Fruit fly (Drosophila melanogaster) whole organism, prepupa: ENCODE data around the gene CG31780.

Source experiments
- Blimp-1 ChIP-seq: fragments of 200-800 bp; sonication (Bioruptor generic); optimal IDR thresholded peaks from 3 replicates; lab custom pipeline; 2017; ENCODE audit warnings: missing biosample characterization, missing genetic modification characterization, mild to moderate bottlenecking, moderate library complexity, missing genetic modification reagents
- CG10669 ChIP-seq: fragments of 200-800 bp; sonication (Bioruptor generic); optimal IDR thresholded peaks from 3 replicates; lab custom pipeline; 2018; ENCODE audit warnings: missing biosample characterization, mild to moderate bottlenecking, missing genetic modification characterization, moderate library complexity
- CG11294 ChIP-seq: fragments of 200-800 bp; sonication (Bioruptor generic); IDR thresholded peaks from 2 replicates; pipeline ENCODE4 v1.3.6; 2022; ENCODE audit warnings: missing biosample characterization, missing genetic modification characterization
- CG11762 ChIP-seq: fragments of 200-800 bp; sonication (Bioruptor generic); optimal IDR thresholded peaks from 3 replicates; lab custom pipeline; 2016; ENCODE audit warnings: missing biosample characterization, missing genetic modification characterization; ENCODE audit not compliant: insufficient read depth
- CG11902 ChIP-seq: fragments of 200-800 bp; sonication (Bioruptor generic); optimal IDR thresholded peaks from 3 replicates; lab custom pipeline; 2016; ENCODE audit warnings: missing biosample characterization, missing genetic modification characterization
- CG15336 ChIP-seq: fragments of 200-800 bp; sonication (Bioruptor generic); IDR thresholded peaks from 2 replicates; pipeline ENCODE4 v1.3.6; 2022; ENCODE audit warnings: missing biosample characterization, missing genetic modification characterization
- CG1621 ChIP-seq: fragments of 200-800 bp; sonication (Bioruptor generic); optimal IDR thresholded peaks from 3 replicates; lab custom pipeline; 2018; ENCODE audit warnings: missing biosample characterization, mild to moderate bottlenecking, missing genetic modification characterization
- CG16779 ChIP-seq: fragments of 200-800 bp; sonication (Bioruptor generic); optimal IDR thresholded peaks from 3 replicates; lab custom pipeline; 2017; ENCODE audit warnings: missing biosample characterization, mild to moderate bottlenecking, missing genetic modification characterization
- CG32006 ChIP-seq: fragments of 200-800 bp; sonication (Bioruptor generic); optimal IDR thresholded peaks from 3 replicates; lab custom pipeline; 2017; ENCODE audit warnings: missing biosample characterization, mild to moderate bottlenecking, missing genetic modification characterization
- CG4318 ChIP-seq: fragments of 200-800 bp; sonication (Bioruptor generic); optimal IDR thresholded peaks from 3 replicates; lab custom pipeline; 2017; ENCODE audit warnings: missing biosample characterization, mild to moderate bottlenecking, missing genetic modification characterization
- CG6163 ChIP-seq: fragments of 200-800 bp; sonication (Bioruptor generic); IDR thresholded peaks from 3 replicates; pipeline ENCODE4 v1.3.6; 2022; ENCODE audit warnings: missing biosample characterization, missing genetic modification characterization
- CG6276 ChIP-seq: fragments of 200-800 bp; sonication (Bioruptor generic); optimal IDR thresholded peaks from 2 replicates; lab custom pipeline; 2017; ENCODE audit warnings: missing biosample characterization, mild to moderate bottlenecking, missing genetic modification characterization
- CG6792 ChIP-seq: fragments of 200-800 bp; sonication (Bioruptor generic); optimal IDR thresholded peaks from 3 replicates; lab custom pipeline; 2016; ENCODE audit warnings: missing biosample characterization, missing genetic modification characterization
- CG6808 ChIP-seq: fragments of 200-800 bp; sonication (Bioruptor generic); optimal IDR thresholded peaks from 3 replicates; lab custom pipeline; 2017; ENCODE audit warnings: missing biosample characterization, missing genetic modification characterization, mild to moderate bottlenecking, moderate library complexity, missing genetic modification reagents
- CG6854 ChIP-seq: fragments of 200-800 bp; sonication (Bioruptor generic); optimal IDR thresholded peaks from 2 replicates; lab custom pipeline; 2017; ENCODE audit warnings: missing biosample characterization, mild to moderate bottlenecking, missing genetic modification characterization
- CG7368 ChIP-seq: fragments of 200-800 bp; sonication (Bioruptor generic); optimal IDR thresholded peaks from 3 replicates; lab custom pipeline; 2016; ENCODE audit warnings: missing biosample characterization, missing genetic modification characterization
- CG8119 ChIP-seq: fragments of 200-800 bp; sonication (Bioruptor generic); IDR thresholded peaks from 3 replicates; pipeline ENCODE4 v1.3.6; 2022; ENCODE audit warnings: missing biosample characterization, missing genetic modification characterization
- CG8319 ChIP-seq: fragments of 200-800 bp; sonication (Bioruptor generic); optimal IDR thresholded peaks from 3 replicates; lab custom pipeline; 2016; ENCODE audit warnings: missing biosample characterization, missing genetic modification characterization
- CG8632 ChIP-seq: fragments of 200-800 bp; sonication (Bioruptor generic); optimal IDR thresholded peaks from 3 replicates; lab custom pipeline; 2016; ENCODE audit warnings: missing biosample characterization, missing genetic modification characterization
- Eip75B ChIP-seq: fragments of 200-800 bp; sonication (Bioruptor generic); optimal IDR thresholded peaks from 3 replicates; lab custom pipeline; 2016; ENCODE audit warnings: missing biosample characterization, missing genetic modification characterization
- Eip93F ChIP-seq: fragments of 200-800 bp; sonication (Bioruptor generic); optimal IDR thresholded peaks from 2 replicates; lab custom pipeline; 2016; ENCODE audit warnings: missing biosample characterization, mild to moderate bottlenecking, missing genetic modification characterization
- Ets21C ChIP-seq: fragments of 200-800 bp; sonication (Bioruptor generic); optimal IDR thresholded peaks from 3 replicates; lab custom pipeline; 2016; ENCODE audit warnings: missing biosample characterization, missing genetic modification characterization
- Ets96B ChIP-seq: fragments of 200-800 bp; optimal IDR thresholded peaks from 2 replicates; lab custom pipeline; 2019; ENCODE audit warnings: missing biosample characterization, mild to moderate bottlenecking, missing genetic modification characterization, moderate library complexity
- Gug ChIP-seq: fragments of 200-800 bp; sonication (Bioruptor generic); IDR thresholded peaks from 2 replicates; pipeline ENCODE4 v1.3.6; 2022; ENCODE audit warnings: missing biosample characterization, missing genetic modification characterization
- Hr38 ChIP-seq: sonication (Bioruptor generic); optimal IDR thresholded peaks from 2 replicates; lab custom pipeline; 2016; ENCODE audit warnings: missing biosample characterization, missing genetic modification characterization
- Hr4 ChIP-seq: fragments of 200-800 bp; sonication (Bioruptor generic); optimal IDR thresholded peaks from 3 replicates; lab custom pipeline; 2016; ENCODE audit warnings: missing biosample characterization, missing genetic modification characterization
- Lpt ChIP-seq: fragments of 200-800 bp; sonication (Bioruptor generic); optimal IDR thresholded peaks from 3 replicates; lab custom pipeline; 2016; ENCODE audit warnings: missing biosample characterization, missing genetic modification characterization
- OdsH ChIP-seq: fragments of 200-800 bp; sonication (Bioruptor generic); optimal IDR thresholded peaks from 3 replicates; lab custom pipeline; 2016; ENCODE audit warnings: missing biosample characterization, missing genetic modification characterization
- Sox14 ChIP-seq: fragments of 200-800 bp; sonication (Bioruptor generic); optimal IDR thresholded peaks from 3 replicates; lab custom pipeline; 2016; ENCODE audit warnings: missing biosample characterization, missing genetic modification characterization
- Sox15 ChIP-seq: fragments of 200-800 bp; sonication (Bioruptor generic); optimal IDR thresholded peaks from 3 replicates; lab custom pipeline; 2016; ENCODE audit warnings: missing biosample characterization, missing genetic modification characterization
- achi ChIP-seq: fragments of 200-800 bp; sonication (Bioruptor generic); optimal IDR thresholded peaks from 3 replicates; lab custom pipeline; 2016; ENCODE audit warnings: missing biosample characterization, missing genetic modification characterization
- acj6 ChIP-seq: fragments of 200-800 bp; sonication (Bioruptor generic); optimal IDR thresholded peaks from 3 replicates; lab custom pipeline; 2016; ENCODE audit warnings: missing biosample characterization, missing genetic modification characterization
- cyc ChIP-seq: fragments of 200-800 bp; sonication (Bioruptor generic); optimal IDR thresholded peaks from 3 replicates; lab custom pipeline; 2016; ENCODE audit warnings: missing biosample characterization, missing genetic modification characterization
- esn ChIP-seq: fragments of 200-800 bp; sonication (Bioruptor generic); optimal IDR thresholded peaks from 2 replicates; lab custom pipeline; 2016; ENCODE audit warnings: missing biosample characterization, mild to moderate bottlenecking, missing genetic modification characterization, moderate library complexity
- fd59A ChIP-seq: fragments of 200-800 bp; sonication (Bioruptor generic); optimal IDR thresholded peaks from 2 replicates; lab custom pipeline; 2017; ENCODE audit warnings: missing biosample characterization, mild to moderate bottlenecking, missing genetic modification characterization, missing genetic modification reagents
- fd85E ChIP-seq: fragments of 200-800 bp; sonication (Bioruptor generic); optimal IDR thresholded peaks from 3 replicates; lab custom pipeline; 2016; ENCODE audit warnings: missing biosample characterization, missing genetic modification characterization
- fkh ChIP-seq: fragments of 200-800 bp; sonication (Bioruptor generic); optimal IDR thresholded peaks from 3 replicates; lab custom pipeline; 2017; ENCODE audit warnings: missing biosample characterization, mild to moderate bottlenecking, missing genetic modification characterization, moderate library complexity
- lz ChIP-seq: fragments of 200-800 bp; sonication (Bioruptor generic); optimal IDR thresholded peaks from 3 replicates; lab custom pipeline; 2016; ENCODE audit warnings: missing biosample characterization, missing genetic modification characterization
- net ChIP-seq: fragments of 200-800 bp; sonication (Bioruptor generic); optimal IDR thresholded peaks from 3 replicates; lab custom pipeline; 2016; ENCODE audit warnings: missing biosample characterization, missing genetic modification characterization
- pdm3 ChIP-seq: fragments of 200-800 bp; sonication (Bioruptor generic); optimal IDR thresholded peaks from 3 replicates; lab custom pipeline; 2016; ENCODE audit warnings: missing biosample characterization, missing genetic modification characterization
- spab ChIP-seq: fragments of 200-800 bp; sonication (Bioruptor generic); optimal IDR thresholded peaks from 2 replicates; lab custom pipeline; 2017; ENCODE audit warnings: missing biosample characterization, mild to moderate bottlenecking, missing genetic modification characterization, missing genetic modification reagents
- ss ChIP-seq, 2 experiments: fragments of 200-800 bp; sonication (Bioruptor generic); optimal IDR thresholded peaks; 2 replicates in 1 of 2; 3 replicates in 1 of 2; lab custom pipeline; 2017 to 2018; ENCODE audit warnings: mild to moderate bottlenecking in 2 of 2, missing biosample characterization in 2 of 2, missing genetic modification characterization in 2 of 2, moderate library complexity in 1 of 2
- topi ChIP-seq: fragments of 200-800 bp; sonication (Bioruptor generic); optimal IDR thresholded peaks from 3 replicates; lab custom pipeline; 2016; ENCODE audit warnings: missing biosample characterization, missing genetic modification characterization
- vri ChIP-seq: fragments of 200-800 bp; sonication (Bioruptor generic); optimal IDR thresholded peaks from 3 replicates; lab custom pipeline; 2016; ENCODE audit warnings: missing biosample characterization, mild to moderate bottlenecking, missing genetic modification characterization

The CG31780 gene

dm6 chr2L:15745036-15745854 lies 49.4 kb downstream of the CG31780 start (continued):
- no peak for TF ChIP-seq fd85E

dm6 chr2L:15745989-15746388 lies 50.2 kb downstream of the CG31780 start:
- no peak for TF ChIP-seq lz (GFP tag; lab: Kevin White, UChicago)
- no peak for TF ChIP-seq CG8119 (GFP tag; lab: Robert Waterston, UW)
- TF ChIP-seq Gug (GFP tag; lab: Robert Waterston, UW) = no peak
- no peak for TF ChIP-seq CG6276 (GFP tag; lab: Kevin White, UChicago)
- no peak for TF ChIP-seq vri (GFP tag; lab: Kevin White, UChicago)
- no peak for TF ChIP-seq Eip75B
- no peak for TF ChIP-seq CG16779 (tag; lab: Kevin White, UChicago)
- TF ChIP-seq topi (GFP tag; lab: Kevin White, UChicago) = no peak
- TF ChIP-seq OdsH (GFP tag; lab: Kevin White, UChicago) = no peak
- no peak for TF ChIP-seq Ets96B (tag; lab: Kevin White, UChicago)
- no peak for TF ChIP-seq pdm3 (GFP tag; lab: Kevin White, UChicago)
- no peak for TF ChIP-seq CG6792 (GFP tag; lab: Kevin White, UChicago)
- no peak for TF ChIP-seq fd59A (GFP tag; lab: Kevin White, UChicago)
- TF ChIP-seq CG11294 (GFP tag; lab: Robert Waterston, UW) = no peak
- no peak for TF ChIP-seq cyc (GFP tag; lab: Kevin White, UChicago)
- no peak for TF ChIP-seq Ets21C (GFP tag; lab: Kevin White, UChicago)
- no peak for TF ChIP-seq CG7368 (GFP tag; lab: Kevin White, UChicago)
- no peak for TF ChIP-seq net (GFP tag; lab: Kevin White, UChicago)
- no peak for TF ChIP-seq Sox15 (GFP tag; lab: Kevin White, UChicago)

dm6 chr2L:15746600-15747393 lies 51.0 kb downstream of the CG31780 start:
- TF ChIP-seq CG16779 (tag; lab: Kevin White, UChicago) = no peak
- TF ChIP-seq Lpt (GFP tag; lab: Kevin White, UChicago) = peak; percentile 49
- peak; percentile 70 for TF ChIP-seq spab (GFP tag; lab: Kevin White, UChicago)
- peak; percentile 79 for TF ChIP-seq CG8319 (GFP tag; lab: Kevin White, UChicago)
- TF ChIP-seq CG1621 (tag; lab: Kevin White, UChicago) = peak; percentile 20
- peak; percentile 86 for TF ChIP-seq CG15336
- peak; percentile 56 for TF ChIP-seq Sox14 (GFP tag; lab: Kevin White, UChicago)
- peak; percentile 92 for TF ChIP-seq CG32006 (GFP tag; lab: Kevin White, UChicago)
- TF ChIP-seq net (GFP tag; lab: Kevin White, UChicago) = peak; percentile 66
- TF ChIP-seq CG7368 (GFP tag; lab: Kevin White, UChicago) = no peak
- peak; percentile 39 for TF ChIP-seq Ets21C (GFP tag; lab: Kevin White, UChicago)
- peak; percentile 83 for TF ChIP-seq acj6 (GFP tag; lab: Kevin White, UChicago)
- TF ChIP-seq fkh (GFP tag; lab: Kevin White, UChicago) = peak; percentile 70
- TF ChIP-seq topi (GFP tag; lab: Kevin White, UChicago) = peak; percentile 66
- peak; percentile 47 for TF ChIP-seq Hr4 (GFP tag; lab: Kevin White, UChicago)
- TF ChIP-seq Blimp-1 (GFP tag; lab: Kevin White, UChicago) = peak; percentile 73
- TF ChIP-seq CG4318 = peak; percentile 86
- TF ChIP-seq CG6808 = no peak
- no peak for TF ChIP-seq Eip93F (GFP tag; lab: Kevin White, UChicago)
- peak; percentile 86 for TF ChIP-seq CG8632 (GFP tag; lab: Kevin White, UChicago)
- TF ChIP-seq CG11902 (GFP tag; lab: Kevin White, UChicago) = peak; percentile 74
- TF ChIP-seq achi = peak; percentile 79
- TF ChIP-seq CG6854 (GFP tag; lab: Kevin White, UChicago) = peak; percentile 49
- TF ChIP-seq Eip75B = peak; percentile 53
- no peak for TF ChIP-seq Hr38 (GFP tag; lab: Kevin White, UChicago)
- peak in 1 of 2 experiments; percentile 87 for TF ChIP-seq ss (GFP tag; optimal IDR thresholded peaks at IDR 0.05; lab: Kevin White, UChicago)
- TF ChIP-seq CG10669 (GFP tag; lab: Kevin White, UChicago) = peak; percentile 77
- TF ChIP-seq Sox15 (GFP tag; lab: Kevin White, UChicago) = peak; percentile 81
- TF ChIP-seq esn (GFP tag; lab: Kevin White, UChicago) = peak; percentile 82
- peak; percentile 75; the same call in 2 of the 3 replicates for TF ChIP-seq CG6163 (GFP tag; lab: Robert Waterston, UW)
- peak; percentile 76 for TF ChIP-seq CG11762 (GFP tag; lab: Kevin White, UChicago)
